Worm (Caenorhabditis elegans): ENCODE results near the gene str-225.

DNA sequence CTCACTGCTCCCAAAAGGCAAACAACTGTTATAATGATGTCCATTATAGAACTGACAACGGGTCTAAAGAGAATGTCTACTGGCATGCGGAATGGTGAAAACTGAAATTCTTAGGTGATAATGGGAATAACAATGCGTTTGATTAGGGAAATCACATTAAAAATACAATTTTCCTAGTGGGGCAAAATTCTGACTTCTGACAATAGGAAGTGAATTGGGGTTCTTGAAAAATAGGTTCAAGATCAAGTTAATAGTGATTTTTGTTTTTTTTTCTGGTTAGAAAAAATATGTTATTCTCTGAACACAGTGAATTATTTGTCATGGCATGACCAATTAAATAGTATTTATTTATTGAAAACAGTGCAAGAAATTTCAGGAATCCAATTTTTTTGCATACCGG, 20.8 kb upstream of the str-225 start, which contains the start of gene srbc-32:
- TF ChIP-seq ceh-13 (GFP tag; optimal IDR thresholded peaks at IDR 0.05) (no peak), ama-1 (optimal IDR thresholded peaks at IDR 0.05) (no peak), F13C5.2 (tag; optimal IDR thresholded peaks at IDR 0.05) (no peak), hmg-4 (GFP tag; optimal IDR thresholded peaks at IDR 0.05) (no peak), ets-7 (tag; optimal IDR thresholded peaks at IDR 0.05) (no peak), pes-1 (GFP tag; IDR thresholded peaks at IDR 0.05) (no peak), sea-1 (GFP tag; conservative IDR thresholded peaks at IDR 0.05) (no peak), hmbx-1 (tag; optimal IDR thresholded peaks at IDR 0.05) (no peak), tbx-37 (GFP tag; conservative IDR thresholded peaks at IDR 0.05) (no peak)

Measured in whole organism, early embryonic.